Fruit fly (Drosophila melanogaster) ovary, adult (tissue): ENCODE data around the gene Lrch.

Experiments
- CG17801 ChIP-seq: fragments of 200-800 bp; optimal IDR thresholded peaks from 2 replicates; lab custom pipeline; 2019; ENCODE audit warnings: missing biosample characterization, mild to moderate bottlenecking, missing genetic modification characterization, moderate library complexity; ENCODE audit not compliant: partially characterized antibody

Lrch gene

dm6 chr2L:17383588-17384308, at the start of gene Lrch:
Gene Lrch, minus strand, starts transcription at chr2L:17384115.
- no peak for TF ChIP-seq CG17801 (GFP tag; lab: Kevin White, UChicago)

DNA sequence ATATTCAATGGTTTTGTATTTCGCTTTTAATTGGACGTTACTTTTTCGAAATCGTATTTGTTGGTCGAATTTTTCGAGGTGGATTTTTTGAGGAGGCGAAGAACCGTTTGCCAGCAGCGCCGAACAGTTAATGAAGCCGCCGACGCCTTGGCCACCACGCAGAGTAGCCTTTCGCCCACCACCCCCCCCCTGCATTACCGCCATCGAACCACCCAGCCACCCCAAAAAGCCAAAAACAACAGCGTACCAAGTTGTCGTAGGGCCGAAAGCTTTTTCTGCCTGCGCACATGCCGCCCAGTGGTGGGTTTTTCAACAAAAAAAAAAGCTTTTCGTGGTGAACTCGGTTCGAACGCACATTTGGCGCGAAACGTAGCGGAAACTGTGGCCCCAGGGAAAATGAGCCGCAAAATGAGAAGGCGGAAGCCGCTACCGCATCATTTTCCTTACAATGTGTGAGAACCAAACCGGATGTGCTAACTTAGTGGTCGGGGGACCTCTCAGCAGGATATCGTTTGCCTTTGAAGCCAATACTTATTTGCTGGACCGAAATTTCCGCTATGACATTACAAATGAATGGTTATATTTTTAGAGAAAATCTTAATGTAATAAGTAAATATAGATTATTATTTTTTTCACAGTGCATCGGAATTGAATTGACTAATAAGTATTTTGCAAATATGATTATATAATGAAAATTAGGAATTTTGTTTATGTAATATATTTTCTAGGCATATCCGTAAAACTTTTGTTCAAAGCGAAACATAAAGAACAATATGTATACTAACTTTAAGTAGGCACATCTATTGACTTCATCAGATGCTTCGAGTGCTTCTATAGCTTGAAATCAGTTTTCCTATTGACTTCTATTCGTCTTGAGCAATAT, 49.4 kb upstream of the Lrch start, which contains the start of the genes Dif and CG5043:
Dif (minus strand) TSS at position 132 of the 883 bp plus-strand sequence.
CG5043 (plus strand) TSS at position 833 of the 883 bp plus-strand sequence.
- TF ChIP-seq CG17801 (GFP tag; lab: Kevin White, UChicago): no peak

DNA sequence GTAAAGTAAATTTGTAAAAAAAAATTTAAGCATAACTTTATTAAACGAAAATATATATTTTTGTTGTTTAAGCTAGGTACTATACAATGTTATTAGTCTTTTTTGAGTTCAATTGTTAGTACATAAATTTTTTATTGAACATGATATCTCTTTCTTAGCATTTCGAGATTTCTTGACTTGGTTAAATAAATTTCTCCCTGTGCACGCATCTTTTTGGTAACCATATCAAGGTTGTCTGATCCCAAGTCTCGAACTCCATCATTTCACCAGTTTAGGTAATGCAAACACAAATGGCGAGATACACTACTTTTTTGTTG, 47.4 kb upstream of the Lrch start:
- TF ChIP-seq CG17801 (GFP tag; lab: Kevin White, UChicago): no peak

- TF ChIP-seq CG17801 (GFP tag; lab: Kevin White, UChicago): no peak
Measured at dm6 chr2L:17430602-17431358, 46.9 kb upstream of the Lrch start.

dm6 chr2L:17429788-17430587, 46.1 kb upstream of the Lrch start:
- TF ChIP-seq CG17801 (GFP tag; lab: Kevin White, UChicago): peak; percentile 21

DNA sequence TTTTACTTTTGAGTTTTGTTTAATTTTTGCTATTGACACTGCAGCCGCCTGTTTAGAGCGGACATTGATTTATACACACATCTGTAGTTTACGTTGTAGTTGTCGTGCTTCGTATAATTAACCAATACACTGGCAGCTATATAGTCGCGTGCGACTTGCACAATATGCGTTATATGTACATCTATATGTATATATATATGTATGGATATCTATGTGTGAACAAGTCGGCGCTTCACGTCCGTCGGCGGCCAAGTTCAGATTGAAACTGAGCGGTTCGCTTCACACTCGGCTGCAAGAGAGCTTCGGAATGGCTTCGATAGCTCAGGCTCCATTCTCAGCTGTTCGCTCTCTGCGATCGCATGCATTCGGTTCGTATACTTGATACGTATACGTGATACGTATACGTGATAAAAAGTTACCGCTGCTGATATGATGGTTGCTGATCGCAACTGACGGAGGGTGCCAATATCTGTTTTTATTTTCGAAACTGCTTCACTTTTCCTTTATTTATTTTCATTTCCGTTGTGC, 44.1 kb upstream of the Lrch start:
- TF ChIP-seq CG17801 (GFP tag; lab: Kevin White, UChicago): peak; percentile 48

DNA sequence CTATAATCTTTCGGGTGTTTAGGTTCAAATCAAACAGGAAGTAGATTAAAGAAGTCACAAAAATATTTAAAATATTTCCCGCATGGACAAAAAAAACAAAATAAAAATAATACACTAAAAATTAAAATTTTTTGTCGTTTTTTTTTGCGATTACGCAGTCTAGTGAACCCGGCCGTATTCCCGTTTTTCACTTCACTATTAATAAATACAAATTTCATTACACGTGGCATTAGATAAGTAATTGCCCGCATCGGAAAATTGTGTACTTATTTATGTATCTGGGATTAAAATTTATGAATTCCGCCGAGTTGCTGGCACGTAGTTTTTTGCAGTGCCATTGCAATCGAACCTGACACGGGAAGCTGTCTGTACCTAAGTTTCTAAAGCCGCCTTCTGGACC, 43.3 kb upstream of the Lrch start:
- no peak for TF ChIP-seq CG17801 (GFP tag; lab: Kevin White, UChicago)

dm6 chr2L:17425412-17425811, 41.5 kb upstream of the Lrch start:
- TF ChIP-seq CG17801 (GFP tag; lab: Kevin White, UChicago): no peak

DNA sequence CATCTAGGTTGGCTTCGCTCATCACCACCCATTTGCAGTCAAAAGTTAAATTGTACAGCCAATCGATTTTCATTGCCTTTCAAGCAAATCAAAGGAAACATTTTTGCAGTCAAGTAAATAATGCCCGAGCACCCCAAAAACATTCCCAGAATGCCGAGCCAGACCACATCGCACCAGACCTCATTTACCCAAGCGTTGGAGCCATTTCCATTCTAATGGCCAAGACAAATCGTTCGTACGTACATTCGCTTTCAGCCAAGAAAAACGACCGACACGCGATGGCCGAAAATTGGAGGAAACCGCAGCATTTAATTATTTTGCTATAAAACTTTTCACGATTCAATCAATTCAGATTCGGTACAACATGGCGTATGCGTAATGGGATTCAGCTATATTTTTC, 41.1 kb upstream of the Lrch start:
- no peak for TF ChIP-seq CG17801 (GFP tag; lab: Kevin White, UChicago)

DNA sequence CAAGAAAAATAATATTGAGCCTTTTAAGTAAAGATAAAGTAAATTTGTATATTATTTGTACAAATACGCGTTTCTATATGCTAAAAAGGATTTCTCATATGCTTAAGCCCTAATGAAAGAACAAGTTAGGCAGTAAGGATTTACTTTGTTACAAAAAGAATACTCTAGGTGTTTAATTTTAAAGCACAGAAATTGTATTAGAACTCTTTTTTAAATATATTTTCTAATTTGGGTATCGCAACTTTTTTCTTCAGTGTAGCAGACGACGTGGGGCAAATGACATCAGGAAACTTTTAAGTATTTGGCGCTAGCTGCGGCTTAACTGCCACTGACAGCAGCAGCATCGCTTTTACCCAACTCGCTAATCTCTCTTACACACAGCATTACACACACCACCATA, 38.2 kb upstream of the Lrch start:
- TF ChIP-seq CG17801 (GFP tag; lab: Kevin White, UChicago): no peak

- no peak for TF ChIP-seq CG17801 (GFP tag; lab: Kevin White, UChicago)
Measured at dm6 chr2L:17421366-17421765, 37.5 kb upstream of the Lrch start.

dm6 chr2L:17420419-17420818, 36.5 kb upstream of the Lrch start:
- TF ChIP-seq CG17801 (GFP tag; lab: Kevin White, UChicago): no peak

dm6 chr2L:17412533-17412932, 28.6 kb upstream of the Lrch start, which contains the start of gene Rsph9:
Gene Rsph9, minus strand, starts transcription at chr2L:17412633.
- TF ChIP-seq CG17801 (GFP tag; lab: Kevin White, UChicago): no peak

DNA sequence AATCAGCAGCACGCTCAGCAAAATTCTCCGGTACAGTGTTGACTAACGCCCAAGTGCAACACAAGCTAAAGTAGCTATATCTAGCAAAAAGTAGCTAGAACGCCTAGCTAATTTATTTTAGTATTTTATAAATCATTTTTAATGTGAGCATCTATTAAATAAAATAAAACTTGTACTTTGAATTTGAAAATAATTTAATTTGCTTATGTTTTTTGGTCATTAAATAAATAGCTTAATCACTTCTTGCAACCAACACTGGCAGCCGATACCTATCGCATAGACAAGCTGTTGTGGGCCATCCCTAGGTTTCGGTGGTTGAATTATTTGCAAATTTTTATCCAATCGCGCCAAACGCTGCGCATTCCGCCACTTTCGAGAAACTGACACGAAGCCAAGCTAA, 26.4 kb upstream of the Lrch start, which contains the start of the genes Polr2J and CG15141:
Polr2J (minus strand) TSS at position 49 of the 400 bp plus-strand sequence.
CG15141 (plus strand) TSS at position 284 of the 400 bp plus-strand sequence.
- TF ChIP-seq CG17801 (GFP tag; lab: Kevin White, UChicago): peak; percentile 84
